Worm (Caenorhabditis elegans) whole organism, L4 larva: Measurements from ENCODE around the gene F58B4.5.
A peak's percentile ranks its signal among the peaks of the same experiment; 100 is the strongest.

Source experiments
- F26F4.8 ChIP-seq: fragments of 200-800 bp; sonication (Bioruptor generic); conservative IDR thresholded peaks from 2 replicates; pipeline ENCODE4 v1.3.6; 2022; ENCODE audit warnings: missing genetic modification characterization, missing compliant biosample characterization
- mxl-3 ChIP-seq: fragments of 200-800 bp; sonication (Bioruptor generic); optimal IDR thresholded peaks from 2 replicates; lab custom pipeline; 2018; ENCODE audit warnings: mild to moderate bottlenecking, missing genetic modification characterization, missing compliant biosample characterization
- nhr-11 ChIP-seq: fragments of 150-350 bp; optimal IDR thresholded peaks from 2 replicates; lab custom pipeline; 2014; ENCODE audit warnings: missing biosample characterization, missing genetic modification characterization
- snpc-4 ChIP-seq: fragments of 150-350 bp; optimal IDR thresholded peaks from 2 replicates; lab custom pipeline; 2014; ENCODE audit warnings: missing biosample characterization, missing genetic modification characterization
- ztf-7 ChIP-seq: fragments of 150-350 bp; optimal IDR thresholded peaks from 2 replicates; lab custom pipeline; 2014; ENCODE audit warnings: missing biosample characterization, missing genetic modification characterization

DNA sequence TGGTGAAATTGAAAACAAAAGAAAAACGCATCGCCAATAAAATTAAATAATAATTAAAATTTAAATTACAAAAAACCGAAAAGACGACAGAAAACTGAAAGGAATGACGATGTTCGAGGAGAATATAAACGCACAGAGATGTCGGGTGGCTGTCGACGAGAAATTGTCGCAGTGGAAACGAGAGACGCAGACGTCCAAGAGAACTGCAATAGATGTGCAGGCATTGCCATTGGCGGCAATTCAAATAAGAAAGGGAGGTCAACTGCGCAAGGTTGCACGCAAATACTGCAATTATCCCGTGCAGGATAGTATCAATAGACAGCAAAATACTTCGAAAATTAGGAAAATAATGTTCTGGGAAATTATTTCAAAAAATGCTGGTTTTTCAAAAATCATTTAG is 35.3 kb upstream of the F58B4.5 start:
- TF ChIP-seq ztf-7 = peak; percentile 92
- peak; percentile 97 for TF ChIP-seq mxl-3 (GFP tag; lab: Kevin White, UChicago)
- peak; percentile 98 for TF ChIP-seq nhr-11 (tag; lab: Kevin White, UChicago)
- TF ChIP-seq snpc-4 = peak; percentile 8
- TF ChIP-seq F26F4.8 (GFP tag; lab: Robert Waterston, UW) = no peak
